Fruit fly (Drosophila melanogaster) S2 (cell line): ENCODE results near the gene CG14330.

Experiments used
- CG8478 ChIP-seq: fragments of >200 bp; optimal IDR thresholded peaks from 2 replicates; lab custom pipeline; 2018
- CTCF ChIP-seq, 2 experiments: fragments of >200 bp; optimal IDR thresholded peaks; 2 replicates each; lab custom pipeline; 2018

- TF ChIP-seq CG8478 (lab: Kevin White, UChicago) (no peak), CTCF (optimal IDR thresholded peaks at IDR 0.05; lab: Kevin White, UChicago) (no peak)
Observed at dm6 chr3R:17434330-17434729, 22.2 kb downstream of the CG14330 start, which contains the start of gene CG44090.
